Worm (Caenorhabditis elegans): Measurements from ENCODE around the gene pmk-2.
A peak's percentile ranks its signal among the peaks of the same experiment; 100 is the strongest.

The pmk-2 gene

DNA sequence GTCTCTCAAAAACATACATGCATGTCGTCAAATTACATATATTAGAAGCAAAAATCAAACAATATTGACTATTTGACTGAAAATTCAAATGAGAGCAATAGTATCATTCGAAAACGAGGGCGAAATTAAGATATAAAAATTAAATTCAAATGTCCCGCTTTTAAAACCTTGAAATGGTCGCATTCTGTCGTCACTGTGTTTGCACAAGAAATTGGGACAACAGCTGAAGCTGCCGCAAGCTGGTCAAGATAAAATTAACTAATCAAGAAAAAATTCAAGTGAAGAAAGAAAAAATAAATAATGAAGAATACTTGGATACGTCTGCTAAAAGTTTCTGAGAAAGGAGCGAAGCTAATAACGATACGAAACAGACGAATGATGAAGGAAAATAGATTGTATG is 30.7 kb upstream of the pmk-2 start (continued):
- TF ChIP-seq lir-3 (tag; optimal IDR thresholded peaks at IDR 0.05; ENCODE audit: poor library complexity) (no peak), irx-1 (tag; optimal IDR thresholded peaks at IDR 0.05) (no peak), nhr-76 (tag; optimal IDR thresholded peaks at IDR 0.05) (no peak), zag-1 (tag; optimal IDR thresholded peaks at IDR 0.05) (no peak), mdl-1 (tag; optimal IDR thresholded peaks at IDR 0.05) (no peak), ceh-90 (tag; optimal IDR thresholded peaks at IDR 0.05) (no peak), tbx-2 (tag; optimal IDR thresholded peaks at IDR 0.05) (no peak), hpl-2 (GFP tag; optimal IDR thresholded peaks at IDR 0.05) (no peak), nhr-237 (tag; optimal IDR thresholded peaks at IDR 0.05) (no peak), skn-1 (tag; optimal IDR thresholded peaks at IDR 0.05) (no peak), blmp-1 (tag; optimal IDR thresholded peaks at IDR 0.05) (peak; percentile 25), nhr-11 (tag; optimal IDR thresholded peaks at IDR 0.05) (no peak), jun-1 (tag; optimal IDR thresholded peaks at IDR 0.05) (no peak), ceh-82 (tag; optimal IDR thresholded peaks at IDR 0.05) (peak in 1 of 3 experiments; percentile 7), lsy-2 (tag; optimal IDR thresholded peaks at IDR 0.05) (peak in 1 of 2 experiments; percentile 18), nhr-77 (tag; optimal IDR thresholded peaks at IDR 0.05) (no peak), ztf-11 (tag; optimal IDR thresholded peaks at IDR 0.05) (no peak), hlh-4 (tag; optimal IDR thresholded peaks at IDR 0.05) (no peak), sup-37 (GFP tag; optimal IDR thresholded peaks at IDR 0.05) (no peak), dpl-1 (GFP tag; optimal IDR thresholded peaks at IDR 0.05) (peak; percentile 48 to 85 (median 77)), Y116A8C.19 (tag; optimal IDR thresholded peaks at IDR 0.05; ENCODE audit: borderline replicate concordance) (no peak), isw-1 (GFP tag; IDR thresholded peaks at IDR 0.05) (no peak), mep-1 (tag; optimal IDR thresholded peaks at IDR 0.05) (no peak), elt-2 (tag; optimal IDR thresholded peaks at IDR 0.05) (no peak), aha-1 (tag; optimal IDR thresholded peaks at IDR 0.05) (no peak), nhr-19 (GFP tag; conservative IDR thresholded peaks at IDR 0.05) (no peak), lin-39 (tag; optimal IDR thresholded peaks at IDR 0.05) (no peak), unc-62 (GFP tag; optimal IDR thresholded peaks at IDR 0.05) (no peak), pax-3 (tag; optimal IDR thresholded peaks at IDR 0.05) (no peak), lin-35 (GFP tag; optimal IDR thresholded peaks at IDR 0.05) (peak; percentile 67 to 86), F16B12.6 (tag; optimal IDR thresholded peaks at IDR 0.05) (peak; percentile 81), vab-15 (tag; optimal IDR thresholded peaks at IDR 0.05) (peak; percentile 17), pag-3 (tag; optimal IDR thresholded peaks at IDR 0.05; ENCODE audit: borderline replicate concordance, insufficient read depth) (no peak), unc-86 (tag; optimal IDR thresholded peaks at IDR 0.05) (no peak), nhr-71 (tag; optimal IDR thresholded peaks at IDR 0.05) (no peak), lin-13 (GFP tag; optimal IDR thresholded peaks at IDR 0.05) (no peak)

DNA sequence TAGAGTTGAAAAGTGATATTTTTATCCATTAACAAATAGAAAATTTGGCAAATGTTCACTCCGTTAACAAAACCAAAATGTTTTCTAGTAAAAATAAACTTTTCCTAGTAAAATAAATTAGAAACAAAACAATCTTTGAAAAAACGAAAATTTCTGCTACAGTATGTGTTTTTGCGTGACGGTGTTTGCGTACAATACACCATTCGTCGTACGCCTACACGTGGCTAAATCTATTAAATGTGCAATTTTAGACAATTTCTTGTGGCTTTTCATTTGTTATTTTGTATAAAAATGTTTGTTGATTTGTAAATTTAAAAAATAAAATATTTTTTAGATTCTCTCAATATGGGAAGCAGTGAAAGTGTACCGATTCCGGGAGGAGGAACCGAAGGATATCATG is 30.1 kb upstream of the pmk-2 start, which contains the start of gene Y42H9AR.1:
TSS of gene Y42H9AR.1 (plus strand) at position 233 of the 400 bp plus-strand sequence.
- TF ChIP-seq nhr-90 (tag; optimal IDR thresholded peaks at IDR 0.05; ENCODE audit: poor library complexity) (peak; percentile 0), fos-1 (tag; optimal IDR thresholded peaks at IDR 0.05) (no peak), mep-1 (tag; optimal IDR thresholded peaks at IDR 0.05) (peak; percentile 38), C04F5.9 (tag; optimal IDR thresholded peaks at IDR 0.05) (no peak), efl-1 (optimal IDR thresholded peaks at IDR 0.05) (peak; percentile 18 to 40), efl-1 (GFP tag; optimal IDR thresholded peaks at IDR 0.05 in 1 of 2) (peak; percentile 45 to 77), nhr-20 (tag; optimal IDR thresholded peaks at IDR 0.05) (peak; percentile 18), xbp-1 (tag; optimal IDR thresholded peaks at IDR 0.05) (peak; percentile 49), nhr-11 (tag; optimal IDR thresholded peaks at IDR 0.05) (no peak), blmp-1 (tag; optimal IDR thresholded peaks at IDR 0.05) (peak; percentile 11), hlh-17 (GFP tag; optimal IDR thresholded peaks at IDR 0.05; ENCODE audit: borderline replicate concordance) (no peak), sox-4 (tag; optimal IDR thresholded peaks at IDR 0.05) (peak; percentile 16), lin-35 (GFP tag; optimal IDR thresholded peaks at IDR 0.05) (peak in 1 of 2 experiments; percentile 42), lsy-2 (tag; optimal IDR thresholded peaks at IDR 0.05) (peak in 1 of 2 experiments; percentile 37), snu-23 (GFP tag; optimal IDR thresholded peaks at IDR 0.05) (peak; percentile 2), sup-37 (GFP tag; optimal IDR thresholded peaks at IDR 0.05) (no peak), dpl-1 (GFP tag; optimal IDR thresholded peaks at IDR 0.05) (peak in 2 of 3 experiments; percentile 12 to 46), mdl-1 (tag; optimal IDR thresholded peaks at IDR 0.05) (peak in 1 of 2 experiments; percentile 61), nhr-47 (tag; optimal IDR thresholded peaks at IDR 0.05) (peak; percentile 15), F16B12.6 (tag; optimal IDR thresholded peaks at IDR 0.05) (peak; percentile 92)

Data from whole organism, L1 larva.